Fruit fly (Drosophila melanogaster): ENCODE measurements around the gene wnd.
A peak's percentile ranks its signal among the peaks of the same experiment; 100 is the strongest.

Gene wnd

DNA sequence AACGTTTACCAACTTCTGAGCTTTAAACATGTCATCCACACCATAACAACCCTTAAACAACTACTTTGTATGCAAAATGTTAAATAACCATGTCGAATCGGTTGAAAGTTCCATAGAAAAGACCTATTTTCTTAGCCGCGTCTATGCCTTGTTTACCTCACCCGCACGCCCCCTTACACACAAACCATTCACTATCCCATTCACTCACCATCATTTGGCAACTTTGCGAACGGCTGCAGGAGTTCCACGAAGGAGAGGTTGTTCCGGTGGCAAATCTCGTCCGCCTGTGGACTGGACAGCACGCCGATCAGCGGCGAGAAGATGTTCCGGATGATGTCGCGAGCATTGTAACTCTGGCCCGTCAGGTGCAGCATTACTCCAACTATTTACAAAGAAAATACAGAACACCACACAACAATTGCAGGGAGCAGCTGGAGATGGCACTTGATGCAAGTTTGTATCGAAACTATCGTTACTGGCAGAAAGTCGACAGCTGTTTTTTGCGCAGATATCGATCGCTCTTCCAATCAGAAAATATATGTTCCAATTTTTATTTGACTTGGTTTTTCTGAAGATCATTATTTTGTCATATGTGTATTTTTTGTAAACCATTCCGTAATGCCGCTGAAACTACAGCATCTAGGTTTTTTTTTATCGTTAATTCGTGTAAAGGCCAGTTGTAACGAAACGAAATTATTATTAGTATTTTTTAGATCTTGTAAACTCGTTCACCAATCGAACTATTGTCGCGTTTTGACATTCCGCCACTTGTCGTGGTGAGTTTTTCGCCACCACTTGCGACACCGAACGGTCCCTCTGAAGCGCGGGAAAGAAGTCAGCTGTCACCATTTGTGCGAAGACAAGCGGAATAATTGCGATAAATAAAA lies 17.3 kb downstream of the wnd start, which contains the start of gene asf1 (continued):
- TF ChIP-seq CG10959 (GFP tag; IDR thresholded peaks at IDR 0.05) (no peak), crp (GFP tag; optimal IDR thresholded peaks at IDR 0.05) (peak; percentile 91 to 93), Antp (GFP tag; optimal IDR thresholded peaks at IDR 0.05) (peak; percentile 23), CG6683 (GFP tag; optimal IDR thresholded peaks at IDR 0.05) (no peak), Stat92E (GFP tag; optimal IDR thresholded peaks at IDR 0.05) (peak in 1 of 3 experiments; percentile 20), CG31365 (tag; optimal IDR thresholded peaks at IDR 0.05) (no peak), luna (GFP tag; optimal IDR thresholded peaks at IDR 0.05) (no peak), CG14050 (GFP tag; IDR thresholded peaks at IDR 0.05) (no peak), CG7745 (tag; optimal IDR thresholded peaks at IDR 0.05) (no peak), toy (GFP tag; IDR thresholded peaks at IDR 0.05) (no peak), CG13123 (GFP tag; optimal IDR thresholded peaks at IDR 0.05) (no peak), CG15601 (tag; optimal IDR thresholded peaks at IDR 0.05) (peak; percentile 11), Taf1 (GFP tag; IDR thresholded peaks at IDR 0.05) (no peak), abd-A (tag; optimal IDR thresholded peaks at IDR 0.05) (no peak), CG7556 (GFP tag; optimal IDR thresholded peaks at IDR 0.05) (peak; percentile 15), pum (GFP tag; optimal IDR thresholded peaks at IDR 0.05) (peak; percentile 10), danr (GFP tag; IDR thresholded peaks at IDR 0.05) (no peak), Ada2b (GFP tag; IDR thresholded peaks at IDR 0.05) (no peak), Hr51 (GFP tag; optimal IDR thresholded peaks at IDR 0.05) (peak in 1 of 2 experiments; percentile 3), crol (GFP tag; IDR thresholded peaks at IDR 0.05) (peak; percentile 85), CG14965 (GFP tag; optimal IDR thresholded peaks at IDR 0.05; ENCODE audit: borderline replicate concordance) (no peak), sug (tag; optimal IDR thresholded peaks at IDR 0.05) (no peak), chm (GFP tag; IDR thresholded peaks at IDR 0.05) (no peak), CG7271 (tag; optimal IDR thresholded peaks at IDR 0.05) (no peak), CG13624 (GFP tag; optimal IDR thresholded peaks at IDR 0.05) (peak; percentile 15), CG1832 (GFP tag; optimal IDR thresholded peaks at IDR 0.05) (no peak), CG6791 (GFP tag; IDR thresholded peaks at IDR 0.05; ENCODE audit: partially characterized antibody) (peak; percentile 67), CG18262 (tag; optimal IDR thresholded peaks at IDR 0.05) (peak; percentile 6), MBD-R2 (GFP tag; IDR thresholded peaks at IDR 0.05) (peak; percentile 42), CG1024 (GFP tag; IDR thresholded peaks at IDR 0.05) (no peak), C15 (GFP tag; IDR thresholded peaks at IDR 0.05) (no peak), chinmo (GFP tag; IDR thresholded peaks at IDR 0.05; ENCODE audit: partially characterized antibody) (peak; percentile 88; the same call in 3 of the 4 replicates), CG9876 (GFP tag; optimal IDR thresholded peaks at IDR 0.05) (no peak), nmo (GFP tag; optimal IDR thresholded peaks at IDR 0.05) (peak; percentile 60), pfk (GFP tag; optimal IDR thresholded peaks at IDR 0.05) (no peak), Nf-YC (tag; optimal IDR thresholded peaks at IDR 0.05) (no peak), aop (GFP tag; IDR thresholded peaks at IDR 0.05) (no peak), CG3995 (GFP tag; optimal IDR thresholded peaks at IDR 0.05) (peak; percentile 36), cad (GFP tag; optimal IDR thresholded peaks at IDR 0.05) (no peak), zf30C (GFP tag; optimal IDR thresholded peaks at IDR 0.05) (no peak), dati (GFP tag; IDR thresholded peaks at IDR 0.05) (no peak), pzg (GFP tag; optimal IDR thresholded peaks at IDR 0.05) (peak; percentile 56), CG4282 (GFP tag; optimal IDR thresholded peaks at IDR 0.05) (no peak), org-1 (GFP tag; optimal IDR thresholded peaks at IDR 0.05) (no peak), kah (GFP tag; optimal IDR thresholded peaks at IDR 0.05) (peak; percentile 17), Atf3 (GFP tag; optimal IDR thresholded peaks at IDR 0.05) (no peak), CG10321 (GFP tag; IDR thresholded peaks at IDR 0.05) (no peak), MESR4 (GFP tag; optimal IDR thresholded peaks at IDR 0.05) (peak; percentile 85)

Measured in whole organism, embryonic.